Fruit fly (Drosophila melanogaster) whole organism, embryonic: ENCODE measurements around the gene Ugt35E1.
A peak's percentile ranks its signal among the peaks of the same experiment; 100 is the strongest.

Source experiments
- Ada2b ChIP-seq: fragments of 200-800 bp; sonication (Bioruptor generic); IDR thresholded peaks from 2 replicates; pipeline ENCODE4 v1.3.6; 2022; ENCODE audit warnings: missing biosample characterization, missing genetic modification characterization
- Antp ChIP-seq: fragments of 200-800 bp; sonication (Bioruptor generic); optimal IDR thresholded peaks from 3 replicates; lab custom pipeline; 2016; ENCODE audit warnings: missing biosample characterization, missing genetic modification characterization
- B-H2 ChIP-seq: fragments of 200-800 bp; sonication (Bioruptor generic); optimal IDR thresholded peaks from 2 replicates; lab custom pipeline; 2018; ENCODE audit warnings: missing biosample characterization, mild to moderate bottlenecking, missing genetic modification characterization
- BEAF-32 ChIP-seq: fragments of 200-800 bp; sonication (Bioruptor generic); optimal IDR thresholded peaks from 3 replicates; lab custom pipeline; 2017; ENCODE audit warnings: missing biosample characterization, missing genetic modification characterization, mild to moderate bottlenecking, moderate library complexity, missing genetic modification reagents
- CG10267 ChIP-seq: fragments of 200-800 bp; sonication (Bioruptor generic); optimal IDR thresholded peaks from 2 replicates; lab custom pipeline; 2018; ENCODE audit warnings: missing biosample characterization, mild to moderate bottlenecking, missing genetic modification characterization, moderate library complexity
- CG10565 ChIP-seq: fragments of 200-800 bp; sonication (Bioruptor generic); optimal IDR thresholded peaks from 3 replicates; lab custom pipeline; 2016; ENCODE audit warnings: missing biosample characterization, mild to moderate bottlenecking, missing genetic modification characterization
- CG11085 ChIP-seq: fragments of 200-800 bp; sonication (Bioruptor generic); IDR thresholded peaks from 2 replicates; pipeline ENCODE4 v1.3.6; 2022; ENCODE audit warnings: missing biosample characterization, missing genetic modification characterization
- CG11696 ChIP-seq: fragments of 200-800 bp; sonication (Bioruptor generic); IDR thresholded peaks from 2 replicates; pipeline ENCODE4 v1.3.6; 2022; ENCODE audit warnings: missing biosample characterization, missing genetic modification characterization
- CG17361 ChIP-seq: fragments of 200-800 bp; sonication (Bioruptor generic); IDR thresholded peaks from 3 replicates; pipeline ENCODE4 v1.3.6; 2022; ENCODE audit warnings: missing biosample characterization, missing genetic modification characterization
- CG1792 ChIP-seq: fragments of 200-800 bp; sonication (Bioruptor generic); optimal IDR thresholded peaks from 2 replicates; lab custom pipeline; 2016; ENCODE audit warnings: missing biosample characterization, missing genetic modification characterization
- CG2120 ChIP-seq: fragments of 200-800 bp; sonication (Bioruptor generic); optimal IDR thresholded peaks from 3 replicates; lab custom pipeline; 2016; ENCODE audit warnings: missing biosample characterization, missing genetic modification characterization
- CG2129 ChIP-seq: fragments of 200-800 bp; sonication (Bioruptor generic); IDR thresholded peaks from 2 replicates; pipeline ENCODE4 v1.3.6; 2022; ENCODE audit warnings: missing biosample characterization, missing genetic modification characterization; ENCODE audit not compliant: partially characterized antibody
- CG4707 ChIP-seq: fragments of 200-800 bp; sonication (Bioruptor generic); optimal IDR thresholded peaks from 2 replicates; lab custom pipeline; 2018; ENCODE audit warnings: missing biosample characterization, mild to moderate bottlenecking, missing genetic modification characterization, moderate library complexity
- CG4854 ChIP-seq: fragments of 200-800 bp; sonication (Bioruptor generic); optimal IDR thresholded peaks from 2 replicates; lab custom pipeline; 2016; ENCODE audit warnings: missing biosample characterization, missing genetic modification characterization, inconsistent platforms
- CG6683 ChIP-seq: fragments of 200-800 bp; sonication (Bioruptor generic); optimal IDR thresholded peaks from 2 replicates; lab custom pipeline; 2017; ENCODE audit warnings: missing biosample characterization, mild to moderate bottlenecking, missing genetic modification characterization, missing genetic modification reagents
- CG7963 ChIP-seq: fragments of 200-800 bp; sonication (Bioruptor generic); IDR thresholded peaks from 3 replicates; pipeline ENCODE4 v1.3.6; 2022; ENCODE audit warnings: missing biosample characterization, missing genetic modification characterization; ENCODE audit not compliant: partially characterized antibody
- CG8924 ChIP-seq: fragments of 200-800 bp; optimal IDR thresholded peaks from 3 replicates; lab custom pipeline; 2019; ENCODE audit warnings: missing biosample characterization, mild to moderate bottlenecking, missing genetic modification characterization, moderate library complexity
- CG9609 ChIP-seq: fragments of 200-800 bp; sonication (Bioruptor generic); optimal IDR thresholded peaks from 3 replicates; lab custom pipeline; 2016; ENCODE audit warnings: missing biosample characterization, missing genetic modification characterization
- CTCF ChIP-seq: fragments of 200-800 bp; sonication (Bioruptor generic); optimal IDR thresholded peaks from 2 replicates; lab custom pipeline; 2017; ENCODE audit warnings: missing biosample characterization, mild to moderate bottlenecking, missing genetic modification characterization, moderate library complexity
- CkIIα-i1 ChIP-seq: fragments of 200-800 bp; sonication (Bioruptor generic); IDR thresholded peaks from 2 replicates; pipeline ENCODE4 v1.3.6; 2022; ENCODE audit warnings: missing biosample characterization, missing genetic modification characterization
- Dad ChIP-seq: fragments of 200-800 bp; sonication (Bioruptor generic); optimal IDR thresholded peaks from 3 replicates; lab custom pipeline; 2016; ENCODE audit warnings: missing biosample characterization, missing genetic modification characterization
- Dip2 ChIP-seq: fragments of 200-800 bp; sonication (Bioruptor generic); IDR thresholded peaks from 2 replicates; pipeline ENCODE4 v1.3.6; 2022; ENCODE audit warnings: missing biosample characterization, missing genetic modification characterization
- HHEX ChIP-seq: fragments of 200-800 bp; sonication (Bioruptor generic); optimal IDR thresholded peaks from 3 replicates; lab custom pipeline; 2017; ENCODE audit warnings: missing biosample characterization, mild to moderate bottlenecking, missing genetic modification characterization, missing genetic modification reagents
- HmgD ChIP-seq: fragments of 200-800 bp; sonication (Bioruptor generic); optimal IDR thresholded peaks from 3 replicates; lab custom pipeline; 2016; ENCODE audit warnings: missing biosample characterization, missing genetic modification characterization
- HmgZ ChIP-seq: fragments of 200-800 bp; sonication (Bioruptor generic); optimal IDR thresholded peaks from 2 replicates; lab custom pipeline; 2018; ENCODE audit warnings: missing biosample characterization, mild to moderate bottlenecking, missing genetic modification characterization
- Hr78 ChIP-seq, 2 experiments: fragments of 200-800 bp in 1 of 2; fragments of >200 bp in 1 of 2; sonication (Bioruptor generic) in 1 of 2; optimal IDR thresholded peaks; 2 replicates each; lab custom pipeline; 2017 to 2019; ENCODE audit warnings: missing biosample characterization in 2 of 2, missing genetic modification characterization in 2 of 2, mild to moderate bottlenecking in 1 of 2, moderate library complexity in 1 of 2
- Max ChIP-seq: fragments of 200-800 bp; sonication (Bioruptor generic); optimal IDR thresholded peaks from 2 replicates; lab custom pipeline; 2016; ENCODE audit warnings: missing biosample characterization, mild to moderate bottlenecking, missing genetic modification characterization
- Oaz ChIP-seq: fragments of 200-800 bp; sonication (Bioruptor generic); IDR thresholded peaks from 2 replicates; pipeline ENCODE4 v1.3.6; 2022; ENCODE audit warnings: missing biosample characterization, missing genetic modification characterization
- Scr ChIP-seq: fragments of 200-800 bp; sonication (Bioruptor generic); IDR thresholded peaks from 2 replicates; pipeline ENCODE4 v1.3.6; 2022; ENCODE audit warnings: missing biosample characterization, missing genetic modification characterization; ENCODE audit not compliant: partially characterized antibody
- Tbp ChIP-seq: fragments of >200 bp; optimal IDR thresholded peaks from 2 replicates; lab custom pipeline; 2018; ENCODE audit warnings: missing biosample characterization, missing genetic modification characterization
- aop ChIP-seq: fragments of 200-800 bp; sonication (Bioruptor generic); IDR thresholded peaks from 2 replicates; pipeline ENCODE4 v1.3.6; 2022; ENCODE audit warnings: missing biosample characterization, missing genetic modification characterization
- br ChIP-seq: fragments of >200 bp; optimal IDR thresholded peaks from 2 replicates; lab custom pipeline; 2017
- chn ChIP-seq: fragments of 200-800 bp; sonication (Bioruptor generic); optimal IDR thresholded peaks from 2 replicates; lab custom pipeline; 2016; ENCODE audit warnings: missing biosample characterization, missing genetic modification characterization
- croc ChIP-seq: fragments of 200-800 bp; sonication (Bioruptor generic); conservative IDR thresholded peaks from 3 replicates; pipeline ENCODE4 v1.3.6; 2022; ENCODE audit warnings: missing biosample characterization, missing genetic modification characterization
- crol ChIP-seq: fragments of 200-800 bp; sonication (Bioruptor generic); IDR thresholded peaks from 2 replicates; pipeline ENCODE4 v1.3.6; 2022; ENCODE audit warnings: missing biosample characterization, missing genetic modification characterization
- cwo ChIP-seq: fragments of 200-800 bp; sonication (Bioruptor generic); optimal IDR thresholded peaks from 3 replicates; lab custom pipeline; 2017; ENCODE audit warnings: missing biosample characterization, missing genetic modification characterization, mild to moderate bottlenecking, moderate library complexity, missing genetic modification reagents
- eyg ChIP-seq: fragments of 200-800 bp; sonication (Bioruptor generic); optimal IDR thresholded peaks from 3 replicates; lab custom pipeline; 2016; ENCODE audit warnings: missing biosample characterization, missing genetic modification characterization
- fd102C ChIP-seq: fragments of 200-800 bp; sonication (Bioruptor generic); optimal IDR thresholded peaks from 2 replicates; lab custom pipeline; 2018; ENCODE audit warnings: missing biosample characterization, mild to moderate bottlenecking, missing genetic modification characterization, moderate library complexity
- fd64A ChIP-seq: fragments of 200-800 bp; sonication (Bioruptor generic); optimal IDR thresholded peaks from 3 replicates; lab custom pipeline; 2018; ENCODE audit warnings: missing biosample characterization, mild to moderate bottlenecking, missing genetic modification characterization
- lab ChIP-seq: fragments of 200-800 bp; sonication (Bioruptor generic); optimal IDR thresholded peaks from 3 replicates; lab custom pipeline; 2017; ENCODE audit warnings: missing biosample characterization, missing genetic modification characterization, mild to moderate bottlenecking, moderate library complexity, missing genetic modification reagents
- luna ChIP-seq: fragments of 200-800 bp; sonication (Bioruptor generic); optimal IDR thresholded peaks from 2 replicates; lab custom pipeline; 2016; ENCODE audit warnings: missing biosample characterization, missing genetic modification characterization
- odd ChIP-seq: fragments of 200-800 bp; sonication (Bioruptor generic); optimal IDR thresholded peaks from 2 replicates; lab custom pipeline; 2017; ENCODE audit warnings: missing biosample characterization, mild to moderate bottlenecking, missing genetic modification characterization
- pb ChIP-seq: fragments of 200-800 bp; sonication (Bioruptor generic); optimal IDR thresholded peaks from 3 replicates; lab custom pipeline; 2016; ENCODE audit warnings: missing biosample characterization, missing genetic modification characterization
- pita ChIP-seq: fragments of 200-800 bp; sonication (Bioruptor generic); optimal IDR thresholded peaks from 2 replicates; lab custom pipeline; 2017; ENCODE audit warnings: missing biosample characterization, mild to moderate bottlenecking, missing genetic modification characterization
- sna ChIP-seq: fragments of 200-800 bp; sonication (Bioruptor generic); IDR thresholded peaks from 2 replicates; pipeline ENCODE4 v1.3.6; 2022; ENCODE audit warnings: missing biosample characterization, missing genetic modification characterization; ENCODE audit not compliant: partially characterized antibody
- sqz ChIP-seq: fragments of 200-800 bp; sonication (Bioruptor generic); optimal IDR thresholded peaks from 3 replicates; lab custom pipeline; 2018; ENCODE audit warnings: missing biosample characterization, mild to moderate bottlenecking, missing genetic modification characterization
- tgo ChIP-seq: fragments of 200-800 bp; sonication (Bioruptor generic); IDR thresholded peaks from 3 replicates; pipeline ENCODE4 v1.3.6; 2022; ENCODE audit warnings: missing biosample characterization, missing genetic modification characterization
- toy ChIP-seq: fragments of 200-800 bp; sonication (Bioruptor generic); IDR thresholded peaks from 2 replicates; pipeline ENCODE4 v1.3.6; 2022; ENCODE audit warnings: missing biosample characterization, missing genetic modification characterization
- vvl ChIP-seq: fragments of 200-800 bp; sonication (Bioruptor generic); IDR thresholded peaks from 2 replicates; pipeline ENCODE4 v1.3.6; 2022; ENCODE audit warnings: missing biosample characterization, missing genetic modification characterization
- zen2 ChIP-seq: fragments of 200-800 bp; sonication (Bioruptor generic); IDR thresholded peaks from 3 replicates; pipeline ENCODE4 v1.3.6; 2022; ENCODE audit warnings: missing biosample characterization, missing genetic modification characterization; ENCODE audit not compliant: partially characterized antibody

Ugt35E1 gene

dm6 chr3R:11196648-11197388 lies 30.9 kb upstream of the Ugt35E1 start (continued):
- TF ChIP-seq luna (GFP tag; lab: Kevin White, UChicago), result peak; percentile 52
- peak; percentile 93 for TF ChIP-seq B-H2 (GFP tag; lab: Kevin White, UChicago)
- TF ChIP-seq lab (GFP tag; lab: Kevin White, UChicago), result peak; percentile 99
- peak; percentile 98 for TF ChIP-seq CG2120
- TF ChIP-seq chn (GFP tag; lab: Kevin White, UChicago), result peak; percentile 81
- TF ChIP-seq CG6683 (GFP tag; lab: Kevin White, UChicago), result peak; percentile 98
- TF ChIP-seq toy (GFP tag; lab: Robert Waterston, UW), result peak; percentile 93
- TF ChIP-seq zen2 (GFP tag; lab: Robert Waterston, UW), result no peak
- no peak for TF ChIP-seq br
- peak; percentile 86 for TF ChIP-seq CG11696 (GFP tag; lab: Robert Waterston, UW)
- peak; percentile 98 for TF ChIP-seq odd (GFP tag; lab: Kevin White, UChicago)
- no peak for TF ChIP-seq pb (GFP tag; lab: Kevin White, UChicago)
- peak; percentile 88 for TF ChIP-seq CG1792
- peak; percentile 95 for TF ChIP-seq CG8924
- TF ChIP-seq croc (GFP tag; lab: Robert Waterston, UW), result peak; percentile 99
- peak; percentile 56 for TF ChIP-seq HmgD (GFP tag; lab: Kevin White, UChicago)
- peak in 1 of 2 experiments; percentile 96 for TF ChIP-seq Hr78 (GFP tag; optimal IDR thresholded peaks at IDR 0.05; lab: Kevin White, UChicago)
- TF ChIP-seq eyg (GFP tag; lab: Kevin White, UChicago), result no peak
- peak; percentile 97 for TF ChIP-seq Ada2b (GFP tag; lab: Robert Waterston, UW)
- TF ChIP-seq Dad (GFP tag; lab: Kevin White, UChicago), result peak; percentile 95
- TF ChIP-seq CG11085 (GFP tag; lab: Robert Waterston, UW), result peak; percentile 96
- peak; percentile 97 for TF ChIP-seq Oaz (GFP tag; lab: Robert Waterston, UW)
- TF ChIP-seq CG9609 (GFP tag; lab: Kevin White, UChicago), result peak; percentile 88
- peak; percentile 82 for TF ChIP-seq CG4707 (GFP tag; lab: Kevin White, UChicago)
- peak; percentile 98 for TF ChIP-seq vvl (GFP tag; lab: Robert Waterston, UW)
- TF ChIP-seq CG17361, result peak; percentile 100
- TF ChIP-seq Tbp (GFP tag; lab: Kevin White, UChicago), result no peak
- no peak for TF ChIP-seq CG7963 (GFP tag; lab: Robert Waterston, UW)
- TF ChIP-seq CkIIα-i1, result peak; percentile 87
- peak; percentile 96 for TF ChIP-seq CG10267 (tag; lab: Kevin White, UChicago)
- no peak for TF ChIP-seq pita
- peak; percentile 97 for TF ChIP-seq HmgZ (tag; lab: Kevin White, UChicago)
- peak; percentile 67 for TF ChIP-seq CTCF (GFP tag; lab: Kevin White, UChicago)
- TF ChIP-seq crol (GFP tag; lab: Robert Waterston, UW), result peak; percentile 73
- peak; percentile 85 for TF ChIP-seq fd64A (GFP tag; lab: Kevin White, UChicago)
- TF ChIP-seq sna (GFP tag; lab: Robert Waterston, UW), result no peak
- TF ChIP-seq BEAF-32, result peak; percentile 14
- TF ChIP-seq CG4854 (GFP tag; lab: Kevin White, UChicago), result peak; percentile 85
- peak; percentile 79 for TF ChIP-seq Antp
- no peak for TF ChIP-seq fd102C (GFP tag; lab: Kevin White, UChicago)
- peak; percentile 97 for TF ChIP-seq Max (GFP tag; lab: Kevin White, UChicago)
- TF ChIP-seq CG10565 (GFP tag; lab: Kevin White, UChicago), result peak; percentile 77
- peak; percentile 96 for TF ChIP-seq sqz
- peak; percentile 98 for TF ChIP-seq cwo (GFP tag; lab: Kevin White, UChicago)
- no peak for TF ChIP-seq Scr (GFP tag; lab: Robert Waterston, UW)
- no peak for TF ChIP-seq CG2129
- peak; percentile 80 for TF ChIP-seq Dip2 (GFP tag; lab: Robert Waterston, UW)
- peak; percentile 99 for TF ChIP-seq tgo
- TF ChIP-seq HHEX, result peak; percentile 98
- no peak for TF ChIP-seq aop
